Fruit fly (Drosophila melanogaster) whole organism, embryonic: ENCODE measurements around the gene hfw.

ENCODE experiments used
- CG15601 ChIP-seq: fragments of 200-800 bp; sonication (Bioruptor generic); optimal IDR thresholded peaks from 3 replicates; lab custom pipeline; 2019; ENCODE audit warnings: missing biosample characterization, mild to moderate bottlenecking, missing genetic modification characterization, moderate library complexity
- CG4854 ChIP-seq: fragments of 200-800 bp; sonication (Bioruptor generic); optimal IDR thresholded peaks from 2 replicates; lab custom pipeline; 2016; ENCODE audit warnings: missing biosample characterization, missing genetic modification characterization, inconsistent platforms
- Doc2 ChIP-seq: fragments of 200-800 bp; sonication (Bioruptor generic); IDR thresholded peaks from 2 replicates; pipeline ENCODE4 v1.3.6; 2022; ENCODE audit warnings: missing biosample characterization, missing genetic modification characterization
- Fer1 ChIP-seq: fragments of 200-800 bp; sonication (Bioruptor generic); optimal IDR thresholded peaks from 2 replicates; lab custom pipeline; 2017; ENCODE audit warnings: missing biosample characterization, mild to moderate bottlenecking, missing genetic modification characterization
- Lim3 ChIP-seq: fragments of 200-800 bp; sonication (Bioruptor generic); IDR thresholded peaks from 2 replicates; pipeline ENCODE4 v1.3.6; 2022; ENCODE audit warnings: missing biosample characterization, missing genetic modification characterization
- Taf1 ChIP-seq: fragments of 200-800 bp; sonication (Bioruptor generic); IDR thresholded peaks from 2 replicates; pipeline ENCODE4 v1.3.6; 2022; ENCODE audit warnings: missing biosample characterization, missing genetic modification characterization
- Usf ChIP-seq: fragments of 200-800 bp; sonication (Bioruptor generic); optimal IDR thresholded peaks from 2 replicates; lab custom pipeline; 2017; ENCODE audit warnings: missing genotype, missing biosample characterization, missing genetic modification characterization
- ham ChIP-seq: fragments of 200-800 bp; sonication (Bioruptor generic); IDR thresholded peaks from 2 replicates; pipeline ENCODE4 v1.3.6; 2022; ENCODE audit warnings: missing biosample characterization, missing genetic modification characterization
- lilli ChIP-seq: fragments of 200-800 bp; sonication (Bioruptor generic); optimal IDR thresholded peaks from 3 replicates; lab custom pipeline; 2016; ENCODE audit warnings: missing biosample characterization, missing genetic modification characterization
- pros ChIP-seq: fragments of 200-800 bp; sonication (Bioruptor generic); optimal IDR thresholded peaks from 3 replicates; lab custom pipeline; 2019; ENCODE audit warnings: missing biosample characterization, mild to moderate bottlenecking, missing genetic modification characterization, moderate library complexity

DNA sequence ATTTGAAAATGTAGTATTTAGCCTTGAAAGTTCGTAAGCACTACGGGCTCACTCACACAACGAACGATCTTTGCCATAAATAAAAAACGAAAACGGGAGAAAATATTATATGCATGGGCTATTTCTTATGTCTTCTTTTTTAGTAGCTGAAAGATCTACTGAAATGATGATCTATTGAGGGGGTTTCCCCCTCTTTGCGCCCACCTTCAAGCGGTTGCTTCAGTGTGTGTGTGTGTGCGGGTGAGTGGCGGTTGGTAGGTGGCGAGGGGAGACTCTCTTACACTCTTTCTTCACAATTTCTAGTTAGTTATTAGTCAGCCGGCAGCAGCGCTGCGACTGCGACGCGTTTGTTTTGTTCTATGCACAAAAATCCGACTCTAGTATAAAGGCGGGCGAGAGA lies 48.0 kb upstream of the hfw start:
- TF ChIP-seq lilli (GFP tag; lab: Kevin White, UChicago) (no peak), Doc2 (GFP tag; lab: Robert Waterston, UW) (no peak), Lim3 (GFP tag; lab: Robert Waterston, UW) (no peak), ham (no peak), CG15601 (tag; lab: Kevin White, UChicago) (no peak), Taf1 (GFP tag; lab: Robert Waterston, UW) (no peak), Usf (GFP tag; lab: Kevin White, UChicago) (no peak), Fer1 (GFP tag; lab: Kevin White, UChicago) (no peak), pros (GFP tag; lab: Kevin White, UChicago) (no peak), CG4854 (GFP tag; lab: Kevin White, UChicago) (no peak)
